Worm (Caenorhabditis elegans) whole organism, early embryonic: Measurements from ENCODE around the gene F17C11.26.

ENCODE experiments used
- B0310.2 ChIP-seq: sonication (generic microtip); optimal IDR thresholded peaks from 2 replicates; lab custom pipeline; 2016; ENCODE audit warnings: mild to moderate bottlenecking, missing genetic modification characterization, missing compliant biosample characterization
- F13C5.2 ChIP-seq: sonication (generic microtip); optimal IDR thresholded peaks from 2 replicates; lab custom pipeline; 2017; ENCODE audit warnings: mild to moderate bottlenecking, missing genetic modification characterization, inconsistent platforms, missing compliant biosample characterization
- aly-1 ChIP-seq: sonication (generic microtip); optimal IDR thresholded peaks from 2 replicates; lab custom pipeline; 2016; ENCODE audit warnings: missing genetic modification characterization, missing compliant biosample characterization
- ama-1 ChIP-seq: fragments of 150-350 bp; optimal IDR thresholded peaks from 2 replicates; lab custom pipeline; 2014
- ceh-13 ChIP-seq: fragments of 200-800 bp; sonication (Bioruptor generic); optimal IDR thresholded peaks from 2 replicates; lab custom pipeline; 2018; ENCODE audit warnings: mild to moderate bottlenecking, missing genetic modification characterization, missing compliant biosample characterization
- ceh-36 ChIP-seq: sonication (generic microtip); optimal IDR thresholded peaks from 2 replicates; lab custom pipeline; 2016; ENCODE audit warnings: missing genetic modification characterization, inconsistent platforms, missing compliant biosample characterization
- ets-7 ChIP-seq: sonication (generic microtip); optimal IDR thresholded peaks from 2 replicates; lab custom pipeline; 2016; ENCODE audit warnings: missing genotype, missing genetic modification characterization, missing compliant biosample characterization
- flt-1 ChIP-seq: fragments of 200-800 bp; sonication (Bioruptor generic); IDR thresholded peaks from 2 replicates; pipeline ENCODE4 v1.3.6; 2022; ENCODE audit warnings: missing genetic modification characterization, missing compliant biosample characterization
- hmbx-1 ChIP-seq: sonication (generic microtip); optimal IDR thresholded peaks from 2 replicates; lab custom pipeline; 2016; ENCODE audit warnings: mild to moderate bottlenecking, missing genetic modification characterization, missing compliant biosample characterization
- hmg-4 ChIP-seq: fragments of 200-800 bp; sonication (Bioruptor generic); optimal IDR thresholded peaks from 2 replicates; lab custom pipeline; 2018; ENCODE audit warnings: mild to moderate bottlenecking, missing genetic modification characterization, missing compliant biosample characterization
- hnd-1 ChIP-seq: sonication (generic microtip); optimal IDR thresholded peaks from 2 replicates; lab custom pipeline; 2016; ENCODE audit warnings: missing genetic modification characterization, missing compliant biosample characterization
- pes-1 ChIP-seq: fragments of 200-800 bp; sonication (Bioruptor generic); IDR thresholded peaks from 2 replicates; pipeline ENCODE4 v1.3.6; 2022; ENCODE audit warnings: missing genetic modification reagents, missing genetic modification characterization, missing compliant biosample characterization
- scrt-1 ChIP-seq: fragments of 200-800 bp; sonication (Bioruptor generic); IDR thresholded peaks from 2 replicates; pipeline ENCODE4 v1.3.6; 2022; ENCODE audit warnings: missing genetic modification characterization, missing compliant biosample characterization
- sea-1 ChIP-seq: fragments of 200-800 bp; sonication (Bioruptor generic); conservative IDR thresholded peaks from 2 replicates; pipeline ENCODE4 v1.3.6; 2022; ENCODE audit warnings: missing genetic modification characterization, missing compliant biosample characterization
- tbx-11 ChIP-seq: fragments of 200-800 bp; sonication (Bioruptor generic); IDR thresholded peaks from 2 replicates; pipeline ENCODE4 v1.3.6; 2022; ENCODE audit warnings: missing genetic modification characterization, missing compliant biosample characterization
- tbx-37 ChIP-seq: fragments of 200-800 bp; sonication (Bioruptor generic); conservative IDR thresholded peaks from 2 replicates; pipeline ENCODE4 v1.3.6; 2022; ENCODE audit warnings: missing genetic modification reagents, missing genetic modification characterization, missing compliant biosample characterization
- tra-4 ChIP-seq: sonication (generic microtip); optimal IDR thresholded peaks from 2 replicates; lab custom pipeline; 2017; ENCODE audit warnings: missing genetic modification characterization, missing compliant biosample characterization

The F17C11.26 gene

ce11 chrV:10940571-10940991, 669 bp upstream of the F17C11.26 start:
- no peak for TF ChIP-seq tbx-11
- TF ChIP-seq scrt-1 (GFP tag; lab: Robert Waterston, UW): no peak
- TF ChIP-seq tbx-37 (GFP tag; lab: Robert Waterston, UW): no peak
- TF ChIP-seq hmg-4 (GFP tag; lab: Kevin White, UChicago): no peak
- TF ChIP-seq sea-1 (GFP tag; lab: Robert Waterston, UW): no peak
- TF ChIP-seq aly-1 (tag; lab: Kevin White, UChicago): no peak
- no peak for TF ChIP-seq ets-7 (tag; lab: Kevin White, UChicago)
- TF ChIP-seq tra-4 (tag; lab: Kevin White, UChicago): no peak
- no peak for TF ChIP-seq ceh-36

- TF ChIP-seq sea-1 (GFP tag; lab: Robert Waterston, UW): no peak
- no peak for TF ChIP-seq ets-7 (tag; lab: Kevin White, UChicago)
- TF ChIP-seq hnd-1 (tag; lab: Kevin White, UChicago): no peak
- TF ChIP-seq hmg-4 (GFP tag; lab: Kevin White, UChicago): no peak
- TF ChIP-seq flt-1 (GFP tag; lab: Robert Waterston, UW): no peak
- no peak for TF ChIP-seq F13C5.2
- no peak for TF ChIP-seq hmbx-1
- TF ChIP-seq B0310.2: no peak
- no peak for TF ChIP-seq ama-1 (lab: Kevin White, UChicago)
- no peak for TF ChIP-seq ceh-36
- no peak for TF ChIP-seq aly-1 (tag; lab: Kevin White, UChicago)
- no peak for TF ChIP-seq scrt-1 (GFP tag; lab: Robert Waterston, UW)
- TF ChIP-seq tra-4 (tag; lab: Kevin White, UChicago): no peak
Measured at ce11 chrV:10942161-10942560, 911 bp downstream of the F17C11.26 start, which contains the start of gene zip-9. Gene zip-9, plus strand, starts transcription at chrV:10942461.

ce11 chrV:10944903-10945302, 3.7 kb downstream of the F17C11.26 start:
- TF ChIP-seq tra-4 (tag; lab: Kevin White, UChicago): no peak
- TF ChIP-seq hmg-4 (GFP tag; lab: Kevin White, UChicago): no peak
- no peak for TF ChIP-seq ets-7 (tag; lab: Kevin White, UChicago)
- no peak for TF ChIP-seq pes-1
- TF ChIP-seq tbx-11: no peak
- TF ChIP-seq F13C5.2: no peak
- TF ChIP-seq ama-1 (lab: Kevin White, UChicago): no peak

ce11 chrV:10947210-10947609, 6.0 kb downstream of the F17C11.26 start:
- no peak for TF ChIP-seq ceh-36
- no peak for TF ChIP-seq tbx-37 (GFP tag; lab: Robert Waterston, UW)
- TF ChIP-seq hnd-1 (tag; lab: Kevin White, UChicago): no peak
- TF ChIP-seq ama-1 (lab: Kevin White, UChicago): no peak
- TF ChIP-seq flt-1 (GFP tag; lab: Robert Waterston, UW): no peak
- TF ChIP-seq aly-1 (tag; lab: Kevin White, UChicago): no peak
- no peak for TF ChIP-seq F13C5.2
- TF ChIP-seq tbx-11: no peak
- no peak for TF ChIP-seq tra-4 (tag; lab: Kevin White, UChicago)
- TF ChIP-seq hmbx-1: no peak
- no peak for TF ChIP-seq sea-1 (GFP tag; lab: Robert Waterston, UW)
- TF ChIP-seq scrt-1 (GFP tag; lab: Robert Waterston, UW): no peak

- TF ChIP-seq F13C5.2 (no peak), ceh-36 (no peak), tbx-37 (GFP tag; lab: Robert Waterston, UW) (no peak), hnd-1 (tag; lab: Kevin White, UChicago) (no peak), pes-1 (no peak), hmbx-1 (no peak), B0310.2 (no peak), aly-1 (tag; lab: Kevin White, UChicago) (no peak), ama-1 (lab: Kevin White, UChicago) (no peak), tra-4 (tag; lab: Kevin White, UChicago) (no peak), ceh-13 (GFP tag; lab: Kevin White, UChicago) (no peak), sea-1 (GFP tag; lab: Robert Waterston, UW) (no peak), ets-7 (tag; lab: Kevin White, UChicago) (no peak), scrt-1 (GFP tag; lab: Robert Waterston, UW) (no peak), flt-1 (GFP tag; lab: Robert Waterston, UW) (no peak), tbx-11 (no peak), hmg-4 (GFP tag; lab: Kevin White, UChicago) (no peak)
Measured at ce11 chrV:10947930-10948329, 6.7 kb downstream of the F17C11.26 start, which contains the start of gene F17C11.2. Gene F17C11.2, plus strand, starts transcription at chrV:10948230.

- no peak for TF ChIP-seq F13C5.2
- no peak for TF ChIP-seq sea-1 (GFP tag; lab: Robert Waterston, UW)
- TF ChIP-seq aly-1 (tag; lab: Kevin White, UChicago): no peak
Measured at ce11 chrV:10949511-10949910, 8.3 kb downstream of the F17C11.26 start, which contains the start of gene col-153. Gene col-153, plus strand, starts transcription at chrV:10949811.

ce11 chrV:10951655-10952278, 10.5 kb downstream of the F17C11.26 start, which contains the start of gene F17C11.4:
Gene F17C11.4, plus strand, starts transcription at chrV:10951860.
- TF ChIP-seq ets-7 (tag; lab: Kevin White, UChicago) (no peak), tbx-37 (GFP tag; lab: Robert Waterston, UW) (peak; percentile 17; the same call in 1 of the 2 replicates), sea-1 (GFP tag; lab: Robert Waterston, UW) (0 out of 2 replicates have a peak, but pooled peaks have one; percentile 6)
